Worm (Caenorhabditis elegans) whole organism, young adult: ENCODE results near the gene Y82E9BL.6.

Source experiments
- F33H1.4 ChIP-seq: fragments of 200-800 bp; sonication (Bioruptor generic); IDR thresholded peaks from 2 replicates; pipeline ENCODE4 v1.3.6; 2022; ENCODE audit warnings: missing genetic modification reagents, missing genetic modification characterization, missing compliant biosample characterization
- F37B4.10 ChIP-seq: fragments of 200-800 bp; sonication (Bioruptor generic); IDR thresholded peaks from 2 replicates; pipeline ENCODE4 v1.3.6; 2022; ENCODE audit warnings: missing genetic modification characterization, missing compliant biosample characterization
- F57C9.4 ChIP-seq: sonication (generic microtip); optimal IDR thresholded peaks from 2 replicates; lab custom pipeline; 2017; ENCODE audit warnings: mild to moderate bottlenecking, missing genetic modification characterization, missing compliant biosample characterization
- K12H6.12 ChIP-seq: fragments of 200-800 bp; sonication (Bioruptor generic); optimal IDR thresholded peaks from 2 replicates; lab custom pipeline; 2018; ENCODE audit warnings: mild to moderate bottlenecking, missing genetic modification characterization, missing compliant biosample characterization
- T07F8.4 ChIP-seq: sonication (generic microtip); optimal IDR thresholded peaks from 2 replicates; lab custom pipeline; 2016; ENCODE audit warnings: mild to moderate bottlenecking, missing genetic modification characterization, moderate library complexity, missing compliant biosample characterization
- T26A5.8 ChIP-seq: sonication (generic microtip); optimal IDR thresholded peaks from 2 replicates; lab custom pipeline; 2016; ENCODE audit warnings: missing genetic modification characterization, missing compliant biosample characterization
- Y53G8AR.9 ChIP-seq: fragments of 200-800 bp; sonication (Bioruptor generic); conservative IDR thresholded peaks from 2 replicates; pipeline ENCODE4 v1.3.6; 2022; ENCODE audit warnings: missing genetic modification reagents, missing genetic modification characterization, missing compliant biosample characterization
- Y79H2A.3 ChIP-seq: fragments of 200-800 bp; sonication (Bioruptor generic); conservative IDR thresholded peaks from 2 replicates; pipeline ENCODE4 v1.3.6; 2022; ENCODE audit warnings: missing genetic modification reagents, missing genetic modification characterization, missing compliant biosample characterization
- atf-7 ChIP-seq: sonication (generic microtip); optimal IDR thresholded peaks from 2 replicates; lab custom pipeline; 2017; ENCODE audit warnings: mild to moderate bottlenecking, missing genetic modification characterization, missing compliant biosample characterization
- attf-3 ChIP-seq: fragments of 200-800 bp; sonication (Bioruptor generic); conservative IDR thresholded peaks from 2 replicates; pipeline ENCODE4 v1.3.6; 2022; ENCODE audit warnings: missing genetic modification reagents, missing genetic modification characterization, missing compliant biosample characterization
- cebp-1 ChIP-seq, 2 experiments: fragments of 200-800 bp in 1 of 2; sonication (Bioruptor generic) in 1 of 2; sonication (generic microtip) in 1 of 2; IDR thresholded peaks in 1 of 2; optimal IDR thresholded peaks in 1 of 2; 2 replicates each; pipeline versions ENCODE4 v1.3.6 to Lab custom; 2017 to 2022; ENCODE audit warnings: missing compliant biosample characterization in 2 of 2, missing genetic modification characterization in 2 of 2, mild to moderate bottlenecking in 1 of 2, missing genetic modification reagents in 1 of 2, moderate library complexity in 1 of 2
- ceh-40 ChIP-seq: fragments of 200-800 bp; sonication (Bioruptor generic); IDR thresholded peaks from 2 replicates; pipeline ENCODE4 v1.3.6; 2022; ENCODE audit warnings: missing genetic modification characterization, missing compliant biosample characterization
- egl-44 ChIP-seq: fragments of 200-800 bp; sonication (Bioruptor generic); IDR thresholded peaks from 2 replicates; pipeline ENCODE4 v1.3.6; 2022; ENCODE audit warnings: missing genetic modification reagents, missing genetic modification characterization, missing compliant biosample characterization
- ekl-4 ChIP-seq: fragments of 200-800 bp; sonication (Bioruptor generic); IDR thresholded peaks from 2 replicates; pipeline ENCODE4 v1.3.6; 2022; ENCODE audit warnings: missing genetic modification reagents, missing genetic modification characterization, missing compliant biosample characterization
- fkh-3 ChIP-seq: sonication (generic microtip); optimal IDR thresholded peaks from 2 replicates; lab custom pipeline; 2016; ENCODE audit warnings: mild to moderate bottlenecking, missing genetic modification characterization, missing compliant biosample characterization
- him-1 ChIP-seq: sonication (generic microtip); optimal IDR thresholded peaks from 2 replicates; lab custom pipeline; 2016; ENCODE audit warnings: missing genotype, missing genetic modification reagents, missing genetic modification characterization, missing compliant biosample characterization
- hrde-1 ChIP-seq: sonication (generic microtip); optimal IDR thresholded peaks from 2 replicates; lab custom pipeline; 2016; ENCODE audit warnings: missing genetic modification characterization, mild to moderate bottlenecking, missing compliant biosample characterization, moderate library complexity, missing genotype, missing genetic modification reagents, borderline replicate concordance
- let-526 ChIP-seq: fragments of 200-800 bp; sonication (Bioruptor generic); IDR thresholded peaks from 2 replicates; pipeline ENCODE4 v1.3.6; 2022; ENCODE audit warnings: missing genetic modification reagents, missing genetic modification characterization, missing compliant biosample characterization
- lin-26 ChIP-seq: fragments of 200-800 bp; sonication (Bioruptor generic); IDR thresholded peaks from 2 replicates; pipeline ENCODE4 v1.3.6; 2022; ENCODE audit warnings: missing genetic modification reagents, missing genetic modification characterization, missing compliant biosample characterization
- lsy-27 ChIP-seq: sonication (generic microtip); optimal IDR thresholded peaks from 2 replicates; lab custom pipeline; 2017; ENCODE audit warnings: missing genetic modification characterization, mild to moderate bottlenecking, missing compliant biosample characterization, antibody characterized with exemption, missing genotype, borderline replicate concordance; ENCODE audit not compliant: insufficient read depth
- nhr-120 ChIP-seq: fragments of 200-800 bp; sonication (Bioruptor generic); IDR thresholded peaks from 2 replicates; pipeline ENCODE4 v1.3.6; 2022; ENCODE audit warnings: missing genetic modification characterization, missing compliant biosample characterization
- nhr-80 ChIP-seq: sonication (generic microtip); optimal IDR thresholded peaks from 2 replicates; lab custom pipeline; 2016; ENCODE audit warnings: missing genetic modification characterization, missing compliant biosample characterization
- rcor-1 ChIP-seq: fragments of 200-800 bp; sonication (Bioruptor generic); IDR thresholded peaks from 2 replicates; pipeline ENCODE4 v1.3.6; 2022; ENCODE audit warnings: missing genetic modification reagents, missing genetic modification characterization, missing compliant biosample characterization
- snpc-1.1 ChIP-seq: sonication (generic microtip); optimal IDR thresholded peaks from 2 replicates; lab custom pipeline; 2017; ENCODE audit warnings: missing genetic modification characterization, mild to moderate bottlenecking, missing compliant biosample characterization, antibody characterized with exemption, moderate library complexity, missing genotype, missing genetic modification reagents; ENCODE audit not compliant: insufficient read depth
- snpc-4 ChIP-seq, 5 experiments: fragments of 150-350 bp in 1 of 5; sonication (generic microtip) in 4 of 5; optimal IDR thresholded peaks; 2 replicates each; lab custom pipeline; 2014 to 2018; ENCODE audit warnings: missing genetic modification characterization in 5 of 5, missing biosample characterization in 3 of 5, antibody characterized with exemption in 2 of 5, mild to moderate bottlenecking in 2 of 5, missing compliant biosample characterization in 2 of 5, missing genotype in 2 of 5, moderate library complexity in 2 of 5, missing genetic modification reagents in 1 of 5
- somi-1 ChIP-seq: fragments of 200-800 bp; sonication (Bioruptor generic); optimal IDR thresholded peaks from 2 replicates; lab custom pipeline; 2018; ENCODE audit warnings: mild to moderate bottlenecking, missing genetic modification characterization, missing compliant biosample characterization
- xnd-1 ChIP-seq: sonication (generic microtip); optimal IDR thresholded peaks from 2 replicates; lab custom pipeline; 2016; ENCODE audit warnings: missing genotype, missing genetic modification reagents, missing genetic modification characterization, missing compliant biosample characterization

The Y82E9BL.6 gene

DNA sequence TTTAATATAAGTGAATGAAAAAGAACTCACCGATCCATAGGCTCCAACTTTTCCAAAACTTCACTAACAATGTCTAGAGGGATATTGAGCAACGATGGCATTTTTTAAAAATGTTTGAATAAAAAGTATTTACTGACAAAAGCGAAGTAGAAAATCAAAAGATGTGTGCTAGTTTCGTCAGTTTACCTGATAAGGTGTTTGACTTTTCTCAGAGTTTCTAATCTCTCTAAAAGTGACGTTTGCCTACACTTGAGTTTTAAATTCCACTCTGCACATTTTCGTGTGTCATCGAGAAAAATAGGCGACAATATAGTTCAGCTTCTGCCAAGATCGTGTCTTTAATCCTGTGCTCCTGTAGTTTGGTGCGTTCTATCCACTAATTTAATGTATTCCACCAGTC, 24.0 kb downstream of the Y82E9BL.6 start, which contains the start of gene fbxa-15:
Gene fbxa-15, minus strand, starts transcription at position 101 of the 400 bp plus-strand sequence.
- TF ChIP-seq atf-7 (tag; lab: Kevin White, UChicago) (no peak), nhr-120 (GFP tag; lab: Robert Waterston, UW) (no peak)

DNA sequence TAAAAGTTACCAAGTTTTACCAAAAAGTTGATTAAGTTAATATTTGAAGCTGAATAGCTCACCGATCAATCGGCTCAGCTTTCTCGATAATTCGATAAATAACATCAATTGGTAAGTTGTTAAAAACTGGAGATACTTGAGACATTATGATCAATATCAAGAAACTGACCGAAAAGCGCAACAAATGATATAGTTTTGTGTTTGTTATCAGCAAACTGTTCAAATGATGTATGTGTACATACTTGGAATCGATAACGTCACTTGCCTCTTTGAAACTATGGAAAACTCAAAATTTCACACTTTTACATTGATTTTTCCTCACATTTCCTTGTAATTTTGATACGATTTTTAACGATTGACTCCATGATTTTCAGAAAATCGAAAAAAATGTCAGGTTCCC, 30.6 kb downstream of the Y82E9BL.6 start, which contains the start of the genes fbxa-80 and fbxa-19:
Gene fbxa-80, minus strand, starts transcription at position 173 of the 400 bp plus-strand sequence.
Gene fbxa-19, plus strand, starts transcription at position 364 of the 400 bp plus-strand sequence.
- no peak for TF ChIP-seq attf-3 (GFP tag; lab: Robert Waterston, UW)
- peak; percentile 43 for TF ChIP-seq nhr-80 (tag; lab: Kevin White, UChicago)

DNA sequence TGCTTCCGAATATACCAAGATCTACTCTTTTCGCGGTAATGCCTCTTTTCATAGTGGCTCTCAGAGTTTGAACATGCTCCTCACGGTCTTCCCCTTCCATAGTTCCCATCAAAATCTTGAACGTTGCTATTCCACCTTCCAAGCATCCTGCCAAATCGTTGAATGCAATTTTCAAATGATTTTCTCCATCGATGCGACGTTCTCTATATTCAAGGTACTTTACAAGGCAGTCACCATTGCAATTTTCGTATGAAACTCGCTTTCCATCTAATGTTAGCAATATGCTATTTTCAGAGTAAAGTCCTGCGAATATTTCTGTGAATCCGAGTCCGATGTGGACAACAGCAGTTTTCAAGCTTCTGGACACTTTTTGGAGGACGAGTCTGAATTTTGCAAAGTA, 31.3 kb downstream of the Y82E9BL.6 start:
- TF ChIP-seq fkh-3 (tag; lab: Kevin White, UChicago) (no peak), lin-26 (GFP tag; lab: Robert Waterston, UW) (no peak), xnd-1 (tag; lab: Kevin White, UChicago) (no peak), F57C9.4 (no peak), ceh-40 (GFP tag; lab: Robert Waterston, UW) (no peak), ekl-4 (GFP tag; lab: Robert Waterston, UW) (no peak), F33H1.4 (no peak), Y79H2A.3 (GFP tag; lab: Robert Waterston, UW) (no peak), T07F8.4 (tag; lab: Kevin White, UChicago) (no peak), rcor-1 (GFP tag; lab: Robert Waterston, UW) (no peak), Y53G8AR.9 (GFP tag; lab: Robert Waterston, UW) (no peak), somi-1 (GFP tag; lab: Kevin White, UChicago) (no peak), K12H6.12 (tag; lab: Kevin White, UChicago) (no peak), T26A5.8 (tag; lab: Kevin White, UChicago) (no peak), hrde-1 (no peak), him-1 (tag; lab: Kevin White, UChicago) (no peak)

DNA sequence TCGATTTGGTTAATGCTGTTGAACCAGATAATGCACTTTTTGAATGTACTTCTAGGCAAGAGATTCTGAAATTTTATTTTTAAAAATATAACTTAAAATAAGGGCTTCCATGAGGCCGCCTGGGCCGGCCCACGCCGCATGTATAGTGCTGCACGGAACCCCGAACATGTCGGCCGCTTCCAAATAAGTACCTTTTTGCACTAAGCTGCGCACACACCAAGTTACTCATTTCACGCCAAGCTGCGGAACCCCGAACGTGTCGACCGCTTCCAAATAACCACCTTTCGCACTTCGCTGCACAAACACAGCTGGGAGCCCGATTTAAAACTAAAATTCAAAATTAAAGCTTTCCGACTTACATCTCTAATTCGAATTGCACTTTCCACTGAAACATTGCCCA, 34.2 kb downstream of the Y82E9BL.6 start:
- TF ChIP-seq snpc-1.1 (tag; lab: Kevin White, UChicago) (peak; percentile 61), F37B4.10 (GFP tag; lab: Robert Waterston, UW) (no peak), snpc-4 (GFP tag; optimal IDR thresholded peaks at IDR 0.05; lab: Kevin White, UChicago) (peak; percentile 46), snpc-4 (tag; optimal IDR thresholded peaks at IDR 0.05; lab: Kevin White, UChicago) (peak in 2 of 4 experiments; percentile 68 to 85)
- TF ChIP-seq, all 124 proteins: peak for 2

DNA sequence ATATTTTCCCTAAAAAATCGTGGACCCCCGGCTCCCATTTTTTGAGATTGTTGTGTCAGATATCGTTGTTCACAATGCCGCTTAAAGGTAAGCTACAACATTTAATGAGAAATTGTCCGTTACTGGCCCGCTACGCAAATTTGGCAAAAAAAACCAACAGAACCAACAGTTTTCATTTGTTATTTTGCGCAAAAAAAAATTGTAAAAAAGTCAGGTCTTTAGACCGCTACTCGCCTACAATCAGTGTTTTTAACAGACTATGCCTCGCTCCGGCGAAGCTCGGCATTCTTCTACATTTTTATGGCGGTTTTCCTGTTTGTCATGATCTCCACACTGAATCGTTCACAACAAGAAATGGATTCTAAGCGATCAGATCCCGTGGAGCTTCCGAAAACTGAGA, 36.7 kb downstream of the Y82E9BL.6 start, which contains the start of gene Y82E9BL.12:
Gene Y82E9BL.12, plus strand, starts transcription at position 301 of the 400 bp plus-strand sequence.
- TF ChIP-seq rcor-1 (GFP tag; lab: Robert Waterston, UW) (no peak), let-526 (GFP tag; lab: Robert Waterston, UW) (no peak), lsy-27 (tag; lab: Kevin White, UChicago) (no peak)

DNA sequence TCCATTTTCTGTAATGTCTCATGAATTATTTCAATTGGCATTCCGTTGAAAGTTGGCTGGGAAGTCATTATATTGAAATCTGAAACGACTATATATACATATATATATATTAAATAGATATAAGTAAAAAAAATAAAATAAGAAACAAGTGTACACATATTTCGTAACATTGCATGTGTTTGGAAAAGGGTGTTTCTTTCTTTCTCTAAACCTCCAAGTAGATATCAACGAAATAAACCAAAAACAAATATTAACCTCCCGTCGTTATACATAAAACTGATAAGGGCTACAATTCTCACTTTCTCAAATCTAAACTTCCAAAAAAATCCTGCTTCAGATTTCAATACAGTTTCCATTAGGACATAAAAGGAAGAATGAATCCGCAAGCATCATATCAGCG, 37.4 kb downstream of the Y82E9BL.6 start, which contains the start of gene fbxa-79:
Gene fbxa-79, minus strand, starts transcription at position 86 of the 400 bp plus-strand sequence.
- TF ChIP-seq egl-44 (GFP tag; lab: Robert Waterston, UW): no peak
- TF ChIP-seq nhr-80 (tag; lab: Kevin White, UChicago): peak; percentile 36
- no peak for TF ChIP-seq T26A5.8 (tag; lab: Kevin White, UChicago)
- peak; percentile 91 for TF ChIP-seq cebp-1 (GFP tag; IDR thresholded peaks at IDR 0.05; lab: Robert Waterston, UW)
- TF ChIP-seq cebp-1 (tag; optimal IDR thresholded peaks at IDR 0.05; lab: Kevin White, UChicago): peak; percentile 93
- TF ChIP-seq, all 124 proteins: peak for 2
